Worm (Caenorhabditis elegans): Measurements from ENCODE around the gene hmg-11.

DNA sequence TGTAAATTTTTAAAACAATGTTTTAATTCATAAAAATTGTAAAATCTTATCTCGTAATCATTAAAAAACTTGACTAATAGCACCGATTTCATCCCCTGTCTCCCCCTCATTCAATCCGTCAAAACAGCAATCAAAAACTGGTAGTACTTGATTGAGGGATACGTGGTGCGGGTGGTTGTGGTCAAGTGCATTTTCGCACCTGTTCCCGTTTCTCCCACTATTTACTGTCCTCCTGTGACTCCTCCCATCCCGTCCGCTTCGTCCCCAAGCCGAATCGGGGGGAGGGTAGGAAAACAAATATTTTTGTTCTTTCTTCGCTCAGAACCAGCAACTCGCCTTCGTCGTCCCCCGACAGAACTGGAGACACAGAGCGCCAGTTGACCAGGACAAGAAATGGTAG is 24.1 kb upstream of the hmg-11 start, which contains the start of gene lgc-27:
- TF ChIP-seq hmg-4 (GFP tag; optimal IDR thresholded peaks at IDR 0.05), result no peak
- no peak for TF ChIP-seq pes-1 (GFP tag; IDR thresholded peaks at IDR 0.05)
- TF ChIP-seq tbx-37 (GFP tag; conservative IDR thresholded peaks at IDR 0.05), result no peak
- no peak for TF ChIP-seq sea-1 (GFP tag; conservative IDR thresholded peaks at IDR 0.05)
- no peak for TF ChIP-seq ama-1 (optimal IDR thresholded peaks at IDR 0.05)
- TF ChIP-seq hnd-1 (tag; optimal IDR thresholded peaks at IDR 0.05), result no peak
- TF ChIP-seq tra-4 (tag; optimal IDR thresholded peaks at IDR 0.05), result no peak
- TF ChIP-seq hmbx-1 (tag; optimal IDR thresholded peaks at IDR 0.05), result no peak
- no peak for TF ChIP-seq ceh-36 (tag; optimal IDR thresholded peaks at IDR 0.05)
- TF ChIP-seq ets-7 (tag; optimal IDR thresholded peaks at IDR 0.05), result no peak
- TF ChIP-seq scrt-1 (GFP tag; IDR thresholded peaks at IDR 0.05), result no peak
- no peak for TF ChIP-seq flt-1 (GFP tag; IDR thresholded peaks at IDR 0.05)
- no peak for TF ChIP-seq aly-1 (tag; optimal IDR thresholded peaks at IDR 0.05)
